Worm (Caenorhabditis elegans): ENCODE data around the gene W05B10.6.

DNA sequence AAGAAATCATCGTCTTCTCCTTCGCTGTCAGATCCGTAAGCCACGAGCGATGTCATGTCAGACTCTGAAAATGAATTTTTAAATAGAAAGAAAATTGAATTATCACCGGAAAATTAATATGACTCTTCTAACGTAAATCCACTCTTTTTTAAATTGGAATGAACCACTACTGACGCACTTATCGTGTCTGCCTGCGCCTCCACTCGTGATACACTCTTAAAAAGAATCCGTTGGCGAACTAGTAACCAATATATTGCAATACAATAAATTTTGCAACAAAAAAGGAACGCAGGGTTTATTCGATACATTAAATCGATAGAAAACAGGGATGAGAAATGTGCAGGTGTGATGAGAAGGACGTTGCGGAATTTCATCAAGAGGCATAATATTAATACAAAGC lies 1.4 kb upstream of the W05B10.6 start, which contains the start of gene ccch-3:
- TF ChIP-seq nhr-41 (GFP tag; IDR thresholded peaks at IDR 0.05) = no peak
- TF ChIP-seq egl-27 (tag; optimal IDR thresholded peaks at IDR 0.05) = no peak
- no peak for TF ChIP-seq aly-2 (tag; optimal IDR thresholded peaks at IDR 0.05)
- TF ChIP-seq daf-8 (GFP tag; IDR thresholded peaks at IDR 0.05) = no peak
- no peak for TF ChIP-seq madf-9 (GFP tag; conservative IDR thresholded peaks at IDR 0.05)
- no peak for TF ChIP-seq ZK546.5 (tag; optimal IDR thresholded peaks at IDR 0.05)
- 0 out of 2 replicates have a peak, but pooled peaks have one; percentile 42 for TF ChIP-seq dmd-8 (GFP tag; IDR thresholded peaks at IDR 0.05)
- TF ChIP-seq ztf-11 (tag; optimal IDR thresholded peaks at IDR 0.05) = no peak
